Worm (Caenorhabditis elegans) whole organism, late embryonic: ENCODE measurements around the gene drap-1.

ENCODE experiments used
- lin-11 ChIP-seq: fragments of 200-800 bp; sonication (Bioruptor generic); optimal IDR thresholded peaks from 2 replicates; lab custom pipeline; 2018; ENCODE audit warnings: mild to moderate bottlenecking, missing genetic modification characterization, missing compliant biosample characterization
- pqm-1 ChIP-seq: sonication (generic microtip); optimal IDR thresholded peaks from 2 replicates; lab custom pipeline; 2016; ENCODE audit warnings: missing genetic modification characterization, missing compliant biosample characterization

DNA sequence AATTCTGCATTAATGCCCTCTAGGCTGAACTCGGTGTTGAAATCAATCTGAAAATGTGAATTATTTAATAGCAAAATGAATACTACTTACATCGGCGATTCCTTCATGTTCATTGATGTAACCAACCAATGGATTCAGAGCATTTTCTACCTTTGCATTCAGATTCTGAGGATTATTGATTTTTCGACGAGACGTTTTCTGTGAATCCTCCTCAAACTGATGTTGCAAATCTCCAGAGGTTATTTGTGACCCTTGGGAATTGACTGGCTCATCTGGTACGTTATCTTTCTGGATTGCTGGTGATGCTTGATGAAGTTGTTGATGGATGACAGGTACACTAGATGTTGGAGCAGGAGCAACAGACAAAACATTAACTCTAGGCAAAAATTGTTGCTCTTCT lies 52.1 kb downstream of the drap-1 start:
- TF ChIP-seq lin-11 (tag; lab: Kevin White, UChicago) = no peak
- no peak for TF ChIP-seq pqm-1 (tag; lab: Kevin White, UChicago)
